Worm (Caenorhabditis elegans) whole organism, young adult: ENCODE data around the gene kin-19.

ENCODE experiments used
- D2030.7 ChIP-seq: fragments of 200-800 bp; sonication (Bioruptor generic); IDR thresholded peaks from 2 replicates; pipeline ENCODE4 v1.3.6; 2022; ENCODE audit warnings: missing genetic modification reagents, missing genetic modification characterization, missing compliant biosample characterization
- F33H1.4 ChIP-seq: fragments of 200-800 bp; sonication (Bioruptor generic); IDR thresholded peaks from 2 replicates; pipeline ENCODE4 v1.3.6; 2022; ENCODE audit warnings: missing genetic modification reagents, missing genetic modification characterization, missing compliant biosample characterization
- F37B4.10 ChIP-seq: fragments of 200-800 bp; sonication (Bioruptor generic); IDR thresholded peaks from 2 replicates; pipeline ENCODE4 v1.3.6; 2022; ENCODE audit warnings: missing genetic modification characterization, missing compliant biosample characterization
- K12H6.12 ChIP-seq: fragments of 200-800 bp; sonication (Bioruptor generic); optimal IDR thresholded peaks from 2 replicates; lab custom pipeline; 2018; ENCODE audit warnings: mild to moderate bottlenecking, missing genetic modification characterization, missing compliant biosample characterization
- Y53F4B.3 ChIP-seq: fragments of 200-800 bp; sonication (Bioruptor generic); IDR thresholded peaks from 2 replicates; pipeline ENCODE4 v1.3.6; 2022; ENCODE audit warnings: missing genetic modification reagents, missing genetic modification characterization, missing compliant biosample characterization
- Y56A3A.18 ChIP-seq: fragments of 200-800 bp; sonication (Bioruptor generic); IDR thresholded peaks from 2 replicates; pipeline ENCODE4 v1.3.6; 2022; ENCODE audit warnings: missing genetic modification reagents, missing genetic modification characterization, missing compliant biosample characterization
- aptf-2 ChIP-seq: fragments of 200-800 bp; sonication (Bioruptor generic); conservative IDR thresholded peaks from 2 replicates; pipeline ENCODE4 v1.3.6; 2022; ENCODE audit warnings: missing genetic modification reagents, missing genetic modification characterization, missing compliant biosample characterization
- aptf-3 ChIP-seq: fragments of 200-800 bp; sonication (Bioruptor generic); IDR thresholded peaks from 2 replicates; pipeline ENCODE4 v1.3.6; 2022; ENCODE audit warnings: missing genetic modification characterization, missing compliant biosample characterization
- attf-3 ChIP-seq: fragments of 200-800 bp; sonication (Bioruptor generic); conservative IDR thresholded peaks from 2 replicates; pipeline ENCODE4 v1.3.6; 2022; ENCODE audit warnings: missing genetic modification reagents, missing genetic modification characterization, missing compliant biosample characterization
- attf-5 ChIP-seq: fragments of 200-800 bp; sonication (Bioruptor generic); optimal IDR thresholded peaks from 2 replicates; lab custom pipeline; 2018; ENCODE audit warnings: mild to moderate bottlenecking, missing genetic modification characterization, missing compliant biosample characterization
- attf-6 ChIP-seq: fragments of 200-800 bp; sonication (Bioruptor generic); IDR thresholded peaks from 2 replicates; pipeline ENCODE4 v1.3.6; 2022; ENCODE audit warnings: missing genetic modification reagents, missing genetic modification characterization, missing compliant biosample characterization
- bed-2 ChIP-seq: fragments of 200-800 bp; sonication (Bioruptor generic); IDR thresholded peaks from 2 replicates; pipeline ENCODE4 v1.3.6; 2022; ENCODE audit warnings: missing genetic modification reagents, missing genetic modification characterization, missing compliant biosample characterization
- cebp-1 ChIP-seq, 2 experiments: fragments of 200-800 bp in 1 of 2; sonication (Bioruptor generic) in 1 of 2; sonication (generic microtip) in 1 of 2; IDR thresholded peaks in 1 of 2; optimal IDR thresholded peaks in 1 of 2; 2 replicates each; pipeline versions ENCODE4 v1.3.6 to Lab custom; 2017 to 2022; ENCODE audit warnings: missing compliant biosample characterization in 2 of 2, missing genetic modification characterization in 2 of 2, mild to moderate bottlenecking in 1 of 2, missing genetic modification reagents in 1 of 2, moderate library complexity in 1 of 2
- cebp-2 ChIP-seq: fragments of 200-800 bp; sonication (Bioruptor generic); IDR thresholded peaks from 2 replicates; pipeline ENCODE4 v1.3.6; 2022; ENCODE audit warnings: missing genetic modification characterization, missing compliant biosample characterization
- him-1 ChIP-seq: sonication (generic microtip); optimal IDR thresholded peaks from 2 replicates; lab custom pipeline; 2016; ENCODE audit warnings: missing genotype, missing genetic modification reagents, missing genetic modification characterization, missing compliant biosample characterization
- hlh-26 ChIP-seq: fragments of 200-800 bp; sonication (Bioruptor generic); conservative IDR thresholded peaks from 2 replicates; pipeline ENCODE4 v1.3.6; 2022; ENCODE audit warnings: missing genetic modification reagents, missing genetic modification characterization, missing compliant biosample characterization
- hmg-1.2 ChIP-seq: fragments of 200-800 bp; sonication (Bioruptor generic); IDR thresholded peaks from 2 replicates; pipeline ENCODE4 v1.3.6; 2022; ENCODE audit warnings: missing genetic modification reagents, missing genetic modification characterization, missing compliant biosample characterization
- hrde-1 ChIP-seq: sonication (generic microtip); optimal IDR thresholded peaks from 2 replicates; lab custom pipeline; 2016; ENCODE audit warnings: missing genetic modification characterization, mild to moderate bottlenecking, missing compliant biosample characterization, moderate library complexity, missing genotype, missing genetic modification reagents, borderline replicate concordance
- lin-26 ChIP-seq: fragments of 200-800 bp; sonication (Bioruptor generic); IDR thresholded peaks from 2 replicates; pipeline ENCODE4 v1.3.6; 2022; ENCODE audit warnings: missing genetic modification reagents, missing genetic modification characterization, missing compliant biosample characterization
- lsl-1 ChIP-seq: fragments of 200-800 bp; sonication (Bioruptor generic); optimal IDR thresholded peaks from 2 replicates; lab custom pipeline; 2018; ENCODE audit warnings: mild to moderate bottlenecking, missing genetic modification characterization, moderate library complexity, missing compliant biosample characterization
- madf-3 ChIP-seq: fragments of 200-800 bp; sonication (Bioruptor generic); IDR thresholded peaks from 2 replicates; pipeline ENCODE4 v1.3.6; 2022; ENCODE audit warnings: missing genetic modification reagents, missing genetic modification characterization, missing compliant biosample characterization
- mcd-1 ChIP-seq: fragments of 200-800 bp; sonication (Bioruptor generic); IDR thresholded peaks from 2 replicates; pipeline ENCODE4 v1.3.6; 2022; ENCODE audit warnings: missing genetic modification reagents, missing genetic modification characterization, missing compliant biosample characterization
- mxl-1 ChIP-seq: sonication (generic microtip); optimal IDR thresholded peaks from 2 replicates; lab custom pipeline; 2016; ENCODE audit warnings: missing genetic modification characterization, missing compliant biosample characterization
- rpc-1 ChIP-seq, 2 experiments: fragments of 150-350 bp in 1 of 2; sonication (generic microtip) in 1 of 2; optimal IDR thresholded peaks; 2 replicates each; lab custom pipeline; 2014 to 2018; ENCODE audit warnings: missing biosample characterization in 1 of 2, missing genetic modification characterization in 1 of 2, missing genetic modification reagents in 1 of 2, missing genotype in 1 of 2
- sea-2 ChIP-seq: fragments of 200-800 bp; sonication (Bioruptor generic); IDR thresholded peaks from 2 replicates; pipeline ENCODE4 v1.3.6; 2022; ENCODE audit warnings: missing genetic modification characterization, missing compliant biosample characterization
- snpc-1.3 ChIP-seq: sonication (generic microtip); optimal IDR thresholded peaks from 2 replicates; lab custom pipeline; 2017; ENCODE audit warnings: missing genetic modification characterization, mild to moderate bottlenecking, missing compliant biosample characterization, antibody characterized with exemption, moderate library complexity, missing genotype, missing genetic modification reagents; ENCODE audit not compliant: insufficient read depth
- sptf-2 ChIP-seq: fragments of 200-800 bp; sonication (Bioruptor generic); optimal IDR thresholded peaks from 2 replicates; lab custom pipeline; 2018; ENCODE audit warnings: mild to moderate bottlenecking, missing genetic modification characterization, missing compliant biosample characterization
- tbp1 ChIP-seq: fragments of 200-800 bp; sonication (Bioruptor generic); optimal IDR thresholded peaks from 2 replicates; lab custom pipeline; 2018; ENCODE audit warnings: mild to moderate bottlenecking, missing genetic modification characterization, missing compliant biosample characterization
- xnd-1 ChIP-seq: sonication (generic microtip); optimal IDR thresholded peaks from 2 replicates; lab custom pipeline; 2016; ENCODE audit warnings: missing genotype, missing genetic modification reagents, missing genetic modification characterization, missing compliant biosample characterization
- zfh-2 ChIP-seq: fragments of 200-800 bp; sonication (Bioruptor generic); conservative IDR thresholded peaks from 2 replicates; pipeline ENCODE4 v1.3.6; 2022; ENCODE audit warnings: missing genetic modification reagents, missing genetic modification characterization, missing compliant biosample characterization
- ztf-18 ChIP-seq: sonication (generic microtip); optimal IDR thresholded peaks from 2 replicates; lab custom pipeline; 2016; ENCODE audit warnings: missing genotype, mild to moderate bottlenecking, missing genetic modification characterization, missing compliant biosample characterization
- ztf-25 ChIP-seq: fragments of 200-800 bp; sonication (Bioruptor generic); IDR thresholded peaks from 2 replicates; pipeline ENCODE4 v1.3.6; 2022; ENCODE audit warnings: missing genetic modification reagents, missing genetic modification characterization, missing compliant biosample characterization

Gene kin-19

DNA sequence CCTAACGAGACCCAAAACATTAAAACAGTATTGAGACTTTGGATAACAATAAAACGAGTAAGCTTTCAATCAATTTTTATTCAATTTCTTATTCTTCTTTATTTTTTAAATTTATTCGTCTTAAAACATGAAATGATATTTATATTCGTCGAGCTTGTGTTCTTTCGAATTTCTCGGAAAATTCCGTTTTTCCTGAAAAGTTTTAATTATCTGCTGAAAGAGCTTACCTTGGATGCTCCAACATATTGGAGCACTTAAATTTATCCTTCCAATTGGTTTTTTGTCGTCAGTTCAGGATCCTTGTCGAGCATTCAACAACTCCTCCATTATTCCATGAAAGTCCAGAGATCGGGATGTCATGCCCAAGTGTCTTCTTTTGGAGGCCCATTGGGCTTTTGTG, 3.0 kb downstream of the kin-19 start:
- TF ChIP-seq him-1 = peak; percentile 31
- TF ChIP-seq bed-2 (GFP tag; lab: Robert Waterston, UW) = no peak

ce11 chrIII:4070239-4070638, 16.2 kb downstream of the kin-19 start:
- TF ChIP-seq F37B4.10 (GFP tag; lab: Robert Waterston, UW) = no peak
- TF ChIP-seq Y53F4B.3 (GFP tag; lab: Robert Waterston, UW) = no peak
- TF ChIP-seq zfh-2 (GFP tag; lab: Robert Waterston, UW) = 0 out of 2 replicates have a peak, but pooled peaks have one; percentile 25
- TF ChIP-seq, all 124 proteins: peak for 1

- no peak for TF ChIP-seq hrde-1
- TF ChIP-seq zfh-2 (GFP tag; lab: Robert Waterston, UW) = peak; percentile 52
- TF ChIP-seq mcd-1 (GFP tag; lab: Robert Waterston, UW) = 0 out of 2 replicates have a peak, but pooled peaks have one; percentile 10
Measured at ce11 chrIII:4068120-4068519, 18.3 kb downstream of the kin-19 start.

DNA sequence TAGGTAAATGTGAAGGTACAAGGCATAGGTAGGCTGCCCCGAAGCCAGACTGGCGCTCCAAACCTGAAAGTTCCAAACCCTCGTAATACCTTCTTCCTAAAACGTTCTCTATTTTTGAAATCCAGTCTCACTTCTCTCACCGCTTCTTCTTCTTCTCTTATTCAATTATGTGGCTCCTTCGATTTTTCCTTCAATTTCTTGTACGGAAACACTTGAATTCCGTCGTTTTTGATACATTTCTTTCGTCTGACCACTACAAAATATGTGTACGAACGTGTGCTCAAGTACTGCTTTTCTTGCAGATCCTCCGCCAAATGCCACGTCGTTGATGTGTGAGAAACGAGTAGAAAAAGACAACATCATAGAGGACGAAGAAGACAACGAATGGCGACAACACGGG, 20.1 kb downstream of the kin-19 start, which contains the start of gene unc-79:
unc-79 (plus strand) TSS at position 301 of the 400 bp plus-strand sequence.
- TF ChIP-seq aptf-2 (GFP tag; lab: Robert Waterston, UW) = no peak
- TF ChIP-seq attf-6 (GFP tag; lab: Robert Waterston, UW) = no peak
- TF ChIP-seq aptf-3 (GFP tag; lab: Robert Waterston, UW) = no peak
- no peak for TF ChIP-seq snpc-1.3 (tag; lab: Kevin White, UChicago)
- no peak for TF ChIP-seq xnd-1 (tag; lab: Kevin White, UChicago)
- TF ChIP-seq sptf-2 (GFP tag; lab: Kevin White, UChicago) = no peak
- TF ChIP-seq lsl-1 (GFP tag; lab: Kevin White, UChicago) = no peak
- no peak for TF ChIP-seq ztf-18 (tag; lab: Kevin White, UChicago)

DNA sequence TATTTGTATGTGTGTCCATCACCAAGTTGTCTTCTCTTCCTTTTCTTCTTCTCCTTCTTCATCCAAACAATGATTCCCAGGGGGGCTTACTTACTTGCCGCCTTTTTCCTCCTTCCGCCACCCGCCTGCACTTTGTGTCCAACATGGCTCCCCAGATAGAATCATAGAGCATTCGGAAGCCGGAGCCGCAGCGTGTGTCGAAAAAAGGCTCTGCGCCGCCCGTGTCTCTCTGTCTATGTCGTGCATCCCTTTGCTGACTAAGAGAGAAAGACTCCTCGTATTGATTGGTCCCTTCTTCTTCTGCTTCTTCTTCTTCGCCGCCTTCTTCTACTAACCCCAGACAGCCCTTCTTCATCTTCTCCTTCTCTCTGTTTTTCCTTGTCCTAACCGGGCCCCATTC, 22.7 kb downstream of the kin-19 start:
- TF ChIP-seq sea-2 (GFP tag; lab: Robert Waterston, UW) (no peak), cebp-1 (GFP tag; IDR thresholded peaks at IDR 0.05; lab: Robert Waterston, UW) (no peak), cebp-1 (tag; optimal IDR thresholded peaks at IDR 0.05; lab: Kevin White, UChicago) (peak; percentile 38), ztf-18 (tag; lab: Kevin White, UChicago) (peak; percentile 1), Y56A3A.18 (GFP tag; lab: Robert Waterston, UW) (no peak), K12H6.12 (tag; lab: Kevin White, UChicago) (peak; percentile 33), mxl-1 (tag; lab: Kevin White, UChicago) (no peak), hlh-26 (no peak), zfh-2 (GFP tag; lab: Robert Waterston, UW) (peak; percentile 94), attf-3 (GFP tag; lab: Robert Waterston, UW) (0 out of 2 replicates have a peak, but pooled peaks have one; percentile 16), aptf-3 (GFP tag; lab: Robert Waterston, UW) (no peak), attf-5 (GFP tag; lab: Kevin White, UChicago) (peak; percentile 13), hmg-1.2 (no peak; the same call in 1 of the 2 replicates), ztf-25 (GFP tag; lab: Robert Waterston, UW) (0 out of 2 replicates have a peak, but pooled peaks have one; percentile 34), mcd-1 (GFP tag; lab: Robert Waterston, UW) (0 out of 2 replicates have a peak, but pooled peaks have one; percentile 38)

DNA sequence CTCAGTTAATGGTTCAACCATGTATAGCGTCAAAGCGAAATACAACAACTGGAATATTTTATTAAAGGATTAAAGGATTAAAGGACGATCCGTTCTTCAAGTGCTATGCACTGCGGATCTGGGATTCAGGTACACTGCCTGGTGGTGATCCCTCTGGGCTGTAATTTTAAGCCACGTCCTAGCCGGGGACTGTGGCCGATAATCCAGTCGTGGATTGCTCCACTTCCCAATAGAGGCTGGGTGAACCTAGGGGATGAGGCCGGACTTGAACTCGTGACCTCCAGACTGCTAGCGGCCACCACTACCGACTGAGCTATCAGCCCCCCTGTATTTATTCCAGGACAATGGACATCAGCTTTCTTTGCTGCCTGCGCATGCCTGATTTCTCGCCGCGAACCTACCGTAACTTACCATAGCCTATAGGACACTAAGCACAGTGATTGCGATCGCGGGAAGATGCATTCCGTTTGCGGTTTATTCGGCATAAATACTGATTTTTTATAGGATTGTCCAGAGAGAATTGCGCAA, 25.5 kb downstream of the kin-19 start:
- TF ChIP-seq cebp-2 = 0 out of 2 replicates have a peak, but pooled peaks have one; percentile 75
- peak; percentile 37 for TF ChIP-seq rpc-1 (optimal IDR thresholded peaks at IDR 0.05; lab: Kevin White, UChicago)
- peak; percentile 65 for TF ChIP-seq rpc-1 (tag; optimal IDR thresholded peaks at IDR 0.05; lab: Kevin White, UChicago)
- 0 out of 2 replicates have a peak, but pooled peaks have one; percentile 4 for TF ChIP-seq madf-3 (GFP tag; lab: Robert Waterston, UW)
- TF ChIP-seq tbp1 (GFP tag; lab: Kevin White, UChicago) = peak; percentile 69
- peak; percentile 6 for TF ChIP-seq ztf-18 (tag; lab: Kevin White, UChicago)
- 0 out of 2 replicates have a peak, but pooled peaks have one; percentile 20 for TF ChIP-seq zfh-2 (GFP tag; lab: Robert Waterston, UW)
- peak; percentile 43 for TF ChIP-seq D2030.7 (GFP tag; lab: Robert Waterston, UW)
- TF ChIP-seq F33H1.4 (GFP tag; lab: Robert Waterston, UW) = 0 out of 2 replicates have a peak, but pooled peaks have one; percentile 13
- peak; percentile 54; the same call in 1 of the 2 replicates for TF ChIP-seq lin-26 (GFP tag; lab: Robert Waterston, UW)
